Fruit fly (Drosophila melanogaster): ENCODE measurements around the gene TP53INP.

Gene TP53INP

dm6 chr3L:4365197-4365596, 41.5 kb upstream of the TP53INP start, which contains the start of gene CG33514 (continued):
- TF ChIP-seq prd (optimal IDR thresholded peaks at IDR 0.05): no peak
- no peak for TF ChIP-seq prd (GFP tag; IDR thresholded peaks at IDR 0.05)
- no peak for TF ChIP-seq CG1603 (tag; optimal IDR thresholded peaks at IDR 0.05)
- TF ChIP-seq sima (GFP tag; optimal IDR thresholded peaks at IDR 0.05): no peak
- no peak for TF ChIP-seq Scr (GFP tag; IDR thresholded peaks at IDR 0.05; ENCODE audit: partially characterized antibody)
- no peak for TF ChIP-seq slbo (GFP tag; IDR thresholded peaks at IDR 0.05)
- no peak for TF ChIP-seq zen2 (GFP tag; IDR thresholded peaks at IDR 0.05; ENCODE audit: partially characterized antibody)
- TF ChIP-seq CG12104 (GFP tag; optimal IDR thresholded peaks at IDR 0.05): no peak
- TF ChIP-seq lab (GFP tag; optimal IDR thresholded peaks at IDR 0.05): no peak

dm6 chr3L:4367339-4367738, 39.4 kb upstream of the TP53INP start, which contains the start of gene CG11342:
CG11342 (minus strand) TSS chr3L:4367458.
- TF ChIP-seq amos (GFP tag; IDR thresholded peaks at IDR 0.05; ENCODE audit: partially characterized antibody) (peak; percentile 85), sens (GFP tag) (peak; percentile 42), btn (GFP tag; optimal IDR thresholded peaks at IDR 0.05) (no peak), H15 (GFP tag; IDR thresholded peaks at IDR 0.05) (no peak), CTCF (GFP tag; optimal IDR thresholded peaks at IDR 0.05) (no peak), Asciz (GFP tag; optimal IDR thresholded peaks at IDR 0.05) (no peak), Nf-YC (tag; optimal IDR thresholded peaks at IDR 0.05) (no peak), CG10267 (tag; optimal IDR thresholded peaks at IDR 0.05) (peak; percentile 89), MBD-R2 (GFP tag; IDR thresholded peaks at IDR 0.05) (peak; percentile 47), Hr78 (GFP tag; optimal IDR thresholded peaks at IDR 0.05) (no peak), CG7963 (GFP tag; IDR thresholded peaks at IDR 0.05; ENCODE audit: partially characterized antibody) (peak; percentile 63; the same call in 1 of the 3 replicates), bbx (GFP tag; IDR thresholded peaks at IDR 0.05; ENCODE audit: partially characterized antibody) (peak; percentile 84), E2f2 (GFP tag; IDR thresholded peaks at IDR 0.05) (peak; percentile 93), hbn (GFP tag; IDR thresholded peaks at IDR 0.05; ENCODE audit: partially characterized antibody) (peak; percentile 94), CG11398 (GFP tag; optimal IDR thresholded peaks at IDR 0.05) (no peak), nerfin-2 (GFP tag; IDR thresholded peaks at IDR 0.05; ENCODE audit: partially characterized antibody) (peak; percentile 34; the same call in 1 of the 2 replicates), Dref (GFP tag; IDR thresholded peaks at IDR 0.05) (no peak), CG4854 (GFP tag; optimal IDR thresholded peaks at IDR 0.05) (no peak), Bgb (GFP tag; IDR thresholded peaks at IDR 0.05; ENCODE audit: partially characterized antibody) (peak; percentile 82), Scr (GFP tag; IDR thresholded peaks at IDR 0.05; ENCODE audit: partially characterized antibody) (peak; percentile 85), CG9932 (GFP tag; IDR thresholded peaks at IDR 0.05) (peak; percentile 50), CG4617 (GFP tag; optimal IDR thresholded peaks at IDR 0.05; ENCODE audit: borderline replicate concordance) (peak; percentile 35), esg (GFP tag; conservative IDR thresholded peaks at IDR 0.05) (no peak), CG2129 (GFP tag; IDR thresholded peaks at IDR 0.05; ENCODE audit: partially characterized antibody) (peak; percentile 66; the same call in 1 of the 2 replicates), fd102C (GFP tag; optimal IDR thresholded peaks at IDR 0.05) (no peak), knrl (GFP tag; IDR thresholded peaks at IDR 0.05; ENCODE audit: partially characterized antibody) (peak; percentile 80), Ravus (GFP tag; IDR thresholded peaks at IDR 0.05) (no peak), org-1 (GFP tag; optimal IDR thresholded peaks at IDR 0.05) (no peak), nmo (GFP tag; optimal IDR thresholded peaks at IDR 0.05) (no peak), lilli (GFP tag; optimal IDR thresholded peaks at IDR 0.05) (peak; percentile 15), Opbp (GFP tag; IDR thresholded peaks at IDR 0.05; ENCODE audit: partially characterized antibody) (peak; percentile 87), pzg (GFP tag; optimal IDR thresholded peaks at IDR 0.05) (peak; percentile 42), Med (GFP tag) (peak; percentile 86), Myb (GFP tag; optimal IDR thresholded peaks at IDR 0.05) (no peak), CG13775 (GFP tag; optimal IDR thresholded peaks at IDR 0.05) (no peak), otp (GFP tag; IDR thresholded peaks at IDR 0.05) (no peak), CG9797 (GFP tag; optimal IDR thresholded peaks at IDR 0.05) (no peak), CG13287 (GFP tag; IDR thresholded peaks at IDR 0.05; ENCODE audit: partially characterized antibody) (peak; percentile 94), cas (GFP tag; IDR thresholded peaks at IDR 0.05) (no peak), Ets97D (GFP tag; optimal IDR thresholded peaks at IDR 0.05) (peak; percentile 58), CG34224 (GFP tag; IDR thresholded peaks at IDR 0.05; ENCODE audit: partially characterized antibody) (peak; percentile 88)
